Fruit fly (Drosophila melanogaster) whole organism, adult: ENCODE measurements around the gene CG4009.

ENCODE experiments used
- CG5204 ChIP-seq: fragments of 200-800 bp; sonication (Bioruptor generic); optimal IDR thresholded peaks from 2 replicates; lab custom pipeline; 2016; ENCODE audit warnings: missing biosample characterization, missing genetic modification characterization
- CG7045 ChIP-seq: fragments of 200-800 bp; sonication (Bioruptor generic); optimal IDR thresholded peaks from 2 replicates; lab custom pipeline; 2017; ENCODE audit warnings: missing biosample characterization, mild to moderate bottlenecking, missing genetic modification characterization
- CG7101 ChIP-seq: fragments of 200-800 bp; sonication (Bioruptor generic); optimal IDR thresholded peaks from 2 replicates; lab custom pipeline; 2018; ENCODE audit warnings: missing biosample characterization, mild to moderate bottlenecking, missing genetic modification characterization, moderate library complexity
- Clk ChIP-seq: fragments of 200-800 bp; sonication (Bioruptor generic); optimal IDR thresholded peaks from 2 replicates; lab custom pipeline; 2017; ENCODE audit warnings: missing biosample characterization, missing genetic modification characterization
- Mnt ChIP-seq: fragments of 200-800 bp; sonication (Bioruptor generic); optimal IDR thresholded peaks from 2 replicates; lab custom pipeline; 2016; ENCODE audit warnings: missing biosample characterization, mild to moderate bottlenecking, missing genetic modification characterization
- bab1 ChIP-seq: fragments of 200-800 bp; sonication (Bioruptor generic); optimal IDR thresholded peaks from 3 replicates; lab custom pipeline; 2019; ENCODE audit warnings: missing biosample characterization, mild to moderate bottlenecking, missing genetic modification characterization, moderate library complexity

- TF ChIP-seq CG5204 (GFP tag; lab: Kevin White, UChicago) (no peak), bab1 (no peak), CG7045 (GFP tag; lab: Kevin White, UChicago) (no peak), CG7101 (tag; lab: Kevin White, UChicago) (no peak), Clk (no peak), Mnt (GFP tag; lab: Kevin White, UChicago) (no peak)
These were observed 19.7 kb downstream of the CG4009 start for dm6 chr3R:17016193-17016592.
